Worm (Caenorhabditis elegans): ENCODE measurements around the gene mdt-6.
"Not testable (repeated sequence)": the region's sequence is repeated elsewhere in the genome, so short reads cannot be mapped to it uniquely, and the experiment has no call there.

The mdt-6 gene

DNA sequence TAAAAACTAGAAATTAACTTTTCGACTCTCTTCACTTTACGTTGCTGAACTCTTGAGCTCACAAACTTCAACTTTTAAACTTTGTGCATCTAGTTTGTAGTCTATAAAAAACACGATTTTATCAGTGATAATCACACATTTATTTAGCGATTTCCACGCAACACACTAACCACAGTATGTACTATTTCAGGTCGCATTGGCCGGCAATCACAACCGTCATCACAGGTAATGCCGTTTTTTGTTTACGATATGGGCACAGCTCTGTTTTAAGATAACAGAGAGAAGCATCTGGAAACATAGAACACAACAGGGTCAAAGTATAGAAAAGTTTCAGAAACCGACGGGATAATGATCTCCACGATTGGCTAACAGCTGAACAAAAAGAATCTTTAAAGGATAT, 16.7 kb upstream of the mdt-6 start:
- no peak for TF ChIP-seq tbx-11 (GFP tag; IDR thresholded peaks at IDR 0.05)
- TF ChIP-seq B0310.2 (tag; optimal IDR thresholded peaks at IDR 0.05): no peak
- no peak for TF ChIP-seq ets-7 (tag; optimal IDR thresholded peaks at IDR 0.05)
- TF ChIP-seq ama-1 (optimal IDR thresholded peaks at IDR 0.05): no peak
- TF ChIP-seq flt-1 (GFP tag; IDR thresholded peaks at IDR 0.05): no peak
- no peak for TF ChIP-seq tbx-37 (GFP tag; conservative IDR thresholded peaks at IDR 0.05)
- no peak for TF ChIP-seq tra-4 (tag; optimal IDR thresholded peaks at IDR 0.05)
- TF ChIP-seq ceh-36 (tag; optimal IDR thresholded peaks at IDR 0.05): no peak
- no peak for TF ChIP-seq hmg-4 (GFP tag; optimal IDR thresholded peaks at IDR 0.05)
- no peak for TF ChIP-seq scrt-1 (GFP tag; IDR thresholded peaks at IDR 0.05)
- TF ChIP-seq ceh-13 (GFP tag; optimal IDR thresholded peaks at IDR 0.05): no peak
- no peak for TF ChIP-seq F13C5.2 (tag; optimal IDR thresholded peaks at IDR 0.05)
- TF ChIP-seq aly-1 (tag; optimal IDR thresholded peaks at IDR 0.05): no peak
- no peak for TF ChIP-seq hmbx-1 (tag; optimal IDR thresholded peaks at IDR 0.05)

ce11 chrV:7075646-7076045, 16.2 kb upstream of the mdt-6 start, which contains the start of gene npa-1:
Gene npa-1 (plus strand): TSS chrV:7075787.
- no peak for TF ChIP-seq ceh-13 (GFP tag; optimal IDR thresholded peaks at IDR 0.05)
- TF ChIP-seq tra-4 (tag; optimal IDR thresholded peaks at IDR 0.05): no peak
- no peak for TF ChIP-seq flt-1 (GFP tag; IDR thresholded peaks at IDR 0.05)
- no peak for TF ChIP-seq B0310.2 (tag; optimal IDR thresholded peaks at IDR 0.05)
- TF ChIP-seq ets-7 (tag; optimal IDR thresholded peaks at IDR 0.05): no peak
- TF ChIP-seq tbx-11 (GFP tag; IDR thresholded peaks at IDR 0.05): no peak
- no peak for TF ChIP-seq aly-1 (tag; optimal IDR thresholded peaks at IDR 0.05)
- TF ChIP-seq hmbx-1 (tag; optimal IDR thresholded peaks at IDR 0.05): no peak
- no peak for TF ChIP-seq sea-1 (GFP tag; conservative IDR thresholded peaks at IDR 0.05)
- TF ChIP-seq ceh-36 (tag; optimal IDR thresholded peaks at IDR 0.05): no peak
- no peak for TF ChIP-seq scrt-1 (GFP tag; IDR thresholded peaks at IDR 0.05)
- no peak for TF ChIP-seq tbx-37 (GFP tag; conservative IDR thresholded peaks at IDR 0.05)
- TF ChIP-seq ama-1 (optimal IDR thresholded peaks at IDR 0.05): no peak
- no peak for TF ChIP-seq hmg-4 (GFP tag; optimal IDR thresholded peaks at IDR 0.05)

ce11 chrV:7072309-7072708, 12.9 kb upstream of the mdt-6 start, which contains the start of gene F27B10.1:
Gene F27B10.1 (plus strand): TSS chrV:7072609.
- no peak for TF ChIP-seq tbx-11 (GFP tag; IDR thresholded peaks at IDR 0.05)
- no peak for TF ChIP-seq scrt-1 (GFP tag; IDR thresholded peaks at IDR 0.05)
- TF ChIP-seq pes-1 (GFP tag; IDR thresholded peaks at IDR 0.05): no peak
- TF ChIP-seq hmg-4 (GFP tag; optimal IDR thresholded peaks at IDR 0.05): no peak
- TF ChIP-seq ceh-13 (GFP tag; optimal IDR thresholded peaks at IDR 0.05): no peak
- no peak for TF ChIP-seq ceh-36 (tag; optimal IDR thresholded peaks at IDR 0.05)
- no peak for TF ChIP-seq flt-1 (GFP tag; IDR thresholded peaks at IDR 0.05)
- no peak for TF ChIP-seq ama-1 (optimal IDR thresholded peaks at IDR 0.05)
- no peak for TF ChIP-seq tbx-37 (GFP tag; conservative IDR thresholded peaks at IDR 0.05)
- no peak for TF ChIP-seq ets-7 (tag; optimal IDR thresholded peaks at IDR 0.05)
- no peak for TF ChIP-seq tra-4 (tag; optimal IDR thresholded peaks at IDR 0.05)
- no peak for TF ChIP-seq hmbx-1 (tag; optimal IDR thresholded peaks at IDR 0.05)
- no peak for TF ChIP-seq F13C5.2 (tag; optimal IDR thresholded peaks at IDR 0.05)
- TF ChIP-seq sea-1 (GFP tag; conservative IDR thresholded peaks at IDR 0.05): no peak
- TF ChIP-seq B0310.2 (tag; optimal IDR thresholded peaks at IDR 0.05): no peak
- TF ChIP-seq aly-1 (tag; optimal IDR thresholded peaks at IDR 0.05): no peak
- no peak for TF ChIP-seq hnd-1 (tag; optimal IDR thresholded peaks at IDR 0.05)

DNA sequence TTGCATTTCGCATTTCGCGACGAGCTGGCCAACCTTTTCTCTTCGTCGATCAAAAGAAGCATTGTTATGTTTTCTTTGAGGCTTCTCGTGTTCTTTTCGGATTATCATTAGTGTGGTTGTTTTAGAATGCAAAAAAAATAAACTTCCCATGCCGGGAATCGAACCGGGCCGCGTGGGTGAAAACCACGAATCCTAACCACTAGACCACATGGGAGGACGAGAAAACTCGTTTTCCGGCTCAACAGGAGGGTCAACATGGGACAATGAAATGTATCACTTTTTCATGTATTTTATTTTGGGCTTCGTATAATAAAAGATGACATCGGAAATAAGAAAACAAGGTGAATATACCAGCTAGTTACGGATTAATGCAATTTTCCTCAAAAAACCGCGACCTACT, 10.2 kb upstream of the mdt-6 start:
- no peak for TF ChIP-seq tbx-37 (GFP tag; conservative IDR thresholded peaks at IDR 0.05)
- TF ChIP-seq aly-1 (tag; optimal IDR thresholded peaks at IDR 0.05): no peak
- no peak for TF ChIP-seq F13C5.2 (tag; optimal IDR thresholded peaks at IDR 0.05)
- no peak for TF ChIP-seq ama-1 (optimal IDR thresholded peaks at IDR 0.05)
- no peak for TF ChIP-seq tra-4 (tag; optimal IDR thresholded peaks at IDR 0.05)
- TF ChIP-seq B0310.2 (tag; optimal IDR thresholded peaks at IDR 0.05): no peak
- no peak for TF ChIP-seq hmbx-1 (tag; optimal IDR thresholded peaks at IDR 0.05)
- TF ChIP-seq flt-1 (GFP tag; IDR thresholded peaks at IDR 0.05): no peak
- TF ChIP-seq ceh-36 (tag; optimal IDR thresholded peaks at IDR 0.05): no peak
- no peak for TF ChIP-seq ets-7 (tag; optimal IDR thresholded peaks at IDR 0.05)
- no peak for TF ChIP-seq hnd-1 (tag; optimal IDR thresholded peaks at IDR 0.05)
- no peak for TF ChIP-seq tbx-11 (GFP tag; IDR thresholded peaks at IDR 0.05)
- TF ChIP-seq pes-1 (GFP tag; IDR thresholded peaks at IDR 0.05): no peak
- TF ChIP-seq sea-1 (GFP tag; conservative IDR thresholded peaks at IDR 0.05): no peak
- TF ChIP-seq ceh-13 (GFP tag; optimal IDR thresholded peaks at IDR 0.05): no peak
- no peak for TF ChIP-seq scrt-1 (GFP tag; IDR thresholded peaks at IDR 0.05)
- TF ChIP-seq hmg-4 (GFP tag; optimal IDR thresholded peaks at IDR 0.05): no peak

DNA sequence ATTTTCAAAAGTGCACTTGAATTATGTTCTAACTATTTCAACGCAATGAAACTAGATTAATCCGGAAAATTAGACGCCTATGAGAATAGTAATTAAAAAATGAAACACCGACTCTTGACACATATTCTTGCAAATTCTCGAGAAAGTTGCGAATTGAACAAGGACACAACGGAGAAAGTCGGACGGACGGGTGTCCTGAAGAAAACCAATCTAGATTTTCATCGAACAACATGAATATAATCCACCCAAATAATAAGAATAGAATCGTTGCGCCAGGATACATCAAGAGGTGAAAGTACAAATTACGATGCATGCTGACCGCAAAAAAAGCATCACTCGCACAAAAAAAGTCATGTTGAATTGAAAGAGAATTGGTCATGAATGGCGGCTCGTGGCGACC, 9.4 kb upstream of the mdt-6 start:
- TF ChIP-seq sea-1 (GFP tag; conservative IDR thresholded peaks at IDR 0.05): no peak

DNA sequence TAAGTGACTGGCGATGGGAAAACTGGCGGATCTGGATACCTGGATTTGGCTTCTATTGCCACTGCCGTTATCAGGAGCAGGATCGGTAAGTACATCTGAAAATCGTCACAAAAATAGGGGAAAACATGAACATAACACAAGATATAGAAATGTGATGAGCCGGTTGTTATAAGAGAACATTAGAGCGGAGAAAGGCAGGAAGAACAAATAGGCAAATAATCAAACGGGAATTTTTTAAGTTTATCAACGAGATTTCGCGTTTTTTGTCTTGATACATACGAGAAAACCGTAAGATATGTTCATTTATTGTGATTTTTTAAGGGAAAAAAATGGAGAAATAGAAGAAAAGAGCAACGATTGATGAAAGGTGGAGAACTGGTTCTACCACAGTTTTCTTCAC, 5.8 kb upstream of the mdt-6 start, which contains the start of gene Y57E12AR.1:
Gene Y57E12AR.1 (minus strand): TSS at position 101 of the 400 bp plus-strand sequence.
- no peak for TF ChIP-seq ceh-36 (tag; optimal IDR thresholded peaks at IDR 0.05)
- no peak for TF ChIP-seq ceh-13 (GFP tag; optimal IDR thresholded peaks at IDR 0.05)
- TF ChIP-seq flt-1 (GFP tag; IDR thresholded peaks at IDR 0.05): no peak
- TF ChIP-seq ets-7 (tag; optimal IDR thresholded peaks at IDR 0.05): no peak
- no peak for TF ChIP-seq pes-1 (GFP tag; IDR thresholded peaks at IDR 0.05)
- no peak for TF ChIP-seq hnd-1 (tag; optimal IDR thresholded peaks at IDR 0.05)

DNA sequence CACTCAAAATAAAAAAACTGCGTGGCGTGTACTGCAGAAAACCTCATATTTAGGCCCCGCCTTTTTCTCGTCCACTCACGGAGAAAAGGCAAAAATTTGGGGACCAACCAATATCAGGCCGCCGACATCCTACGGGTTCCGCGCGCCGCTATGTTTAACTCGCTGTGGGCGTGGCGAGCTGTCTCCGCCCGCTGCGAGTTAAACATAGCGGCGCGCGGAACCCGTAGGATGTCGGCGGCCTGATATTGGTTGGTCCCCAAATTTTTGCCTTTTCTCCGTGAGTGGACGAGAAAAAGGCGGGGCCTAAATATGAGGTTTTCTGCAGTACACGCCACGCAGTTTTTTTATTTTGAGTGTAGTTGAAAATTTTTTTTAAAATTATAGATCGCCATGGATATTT, 3.4 kb upstream of the mdt-6 start, which contains the start of gene tmem-258:
Gene tmem-258 (plus strand): TSS at position 385 of the 400 bp plus-strand sequence.
- not testable (repeated sequence) for TF ChIP-seq ceh-36 (tag; optimal IDR thresholded peaks at IDR 0.05); pes-1 (GFP tag; IDR thresholded peaks at IDR 0.05); sea-1 (GFP tag; conservative IDR thresholded peaks at IDR 0.05)

DNA sequence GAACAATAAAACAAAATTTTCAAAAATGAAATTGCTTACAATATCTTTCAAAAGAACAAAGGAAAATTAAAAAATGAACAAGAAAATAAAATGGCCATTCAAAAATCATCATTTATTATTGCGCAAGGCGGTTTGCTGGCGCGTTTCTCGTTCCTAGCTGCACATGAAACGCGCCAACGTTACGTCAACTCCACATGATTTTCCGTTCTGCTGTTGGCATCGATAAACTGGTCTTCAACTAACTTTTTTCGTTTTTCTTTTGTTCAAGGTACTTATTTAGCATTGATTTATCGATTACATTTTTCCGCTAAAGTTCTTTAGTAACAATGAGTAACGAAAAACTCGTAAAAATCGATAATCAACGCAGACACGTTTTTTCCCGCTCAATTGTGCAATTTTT, 972 bp upstream of the mdt-6 start, which contains the start of the genes Y57E12AL.6 and Y57E12AL.1:
Gene Y57E12AL.6 (minus strand): TSS at position 75 of the 400 bp plus-strand sequence.
Gene Y57E12AL.1 (plus strand): TSS at position 135 of the 400 bp plus-strand sequence.
- TF ChIP-seq aly-1 (tag; optimal IDR thresholded peaks at IDR 0.05) (peak; percentile 51), F13C5.2 (tag; optimal IDR thresholded peaks at IDR 0.05) (peak; percentile 70), pes-1 (GFP tag; IDR thresholded peaks at IDR 0.05) (peak; percentile 75), tbx-37 (GFP tag; conservative IDR thresholded peaks at IDR 0.05) (0 out of 2 replicates have a peak, but pooled peaks have one; percentile 39), hmg-4 (GFP tag; optimal IDR thresholded peaks at IDR 0.05) (peak; percentile 21), tra-4 (tag; optimal IDR thresholded peaks at IDR 0.05) (no peak), tbx-11 (GFP tag; IDR thresholded peaks at IDR 0.05) (peak; percentile 66; the same call in 1 of the 2 replicates), sea-1 (GFP tag; conservative IDR thresholded peaks at IDR 0.05) (no peak), ceh-36 (tag; optimal IDR thresholded peaks at IDR 0.05) (peak; percentile 53), ceh-13 (GFP tag; optimal IDR thresholded peaks at IDR 0.05) (peak; percentile 13), scrt-1 (GFP tag; IDR thresholded peaks at IDR 0.05) (0 out of 2 replicates have a peak, but pooled peaks have one; percentile 48), ets-7 (tag; optimal IDR thresholded peaks at IDR 0.05) (no peak), hnd-1 (tag; optimal IDR thresholded peaks at IDR 0.05) (peak; percentile 22), flt-1 (GFP tag; IDR thresholded peaks at IDR 0.05) (peak; percentile 53; the same call in 1 of the 2 replicates)
